Fruit fly (Drosophila melanogaster): ENCODE measurements around the gene PGRP-LD.

PGRP-LD gene

dm6 chr3L:5785237-5786062, 5.6 kb downstream of the PGRP-LD start (continued):
- no peak for TF ChIP-seq CG7786 (GFP tag; optimal IDR thresholded peaks at IDR 0.05)
- TF ChIP-seq org-1 (GFP tag; optimal IDR thresholded peaks at IDR 0.05): peak; percentile 11
- TF ChIP-seq CG1832 (GFP tag; optimal IDR thresholded peaks at IDR 0.05): peak; percentile 36
- TF ChIP-seq Bgb (GFP tag; IDR thresholded peaks at IDR 0.05; ENCODE audit: partially characterized antibody): no peak
- peak; percentile 17 for TF ChIP-seq CG17359 (tag; optimal IDR thresholded peaks at IDR 0.05)
- no peak for TF ChIP-seq Sin3A (optimal IDR thresholded peaks at IDR 0.05)
- 0 out of 3 replicates have a peak, but pooled peaks have one; percentile 36 for TF ChIP-seq ken (GFP tag; IDR thresholded peaks at IDR 0.05)
- TF ChIP-seq CG17912 (GFP tag; optimal IDR thresholded peaks at IDR 0.05): no peak
- peak; percentile 85 for TF ChIP-seq sens (GFP tag)
- TF ChIP-seq luna (GFP tag; optimal IDR thresholded peaks at IDR 0.05): no peak
- peak; percentile 59 for TF ChIP-seq Asciz (GFP tag; optimal IDR thresholded peaks at IDR 0.05)
- TF ChIP-seq Xbp1 (GFP tag; optimal IDR thresholded peaks at IDR 0.05): no peak
- TF ChIP-seq Hr78 (GFP tag; optimal IDR thresholded peaks at IDR 0.05): no peak
- TF ChIP-seq CG3838 (GFP tag; optimal IDR thresholded peaks at IDR 0.05): no peak
- TF ChIP-seq aop (GFP tag; IDR thresholded peaks at IDR 0.05): no peak
- TF ChIP-seq CG7745 (tag; optimal IDR thresholded peaks at IDR 0.05): no peak
- TF ChIP-seq CG9215 (GFP tag; IDR thresholded peaks at IDR 0.05): no peak
- no peak for TF ChIP-seq sim (GFP tag; IDR thresholded peaks at IDR 0.05)
- TF ChIP-seq Nf-YB (GFP tag; optimal IDR thresholded peaks at IDR 0.05): peak; percentile 34
- no peak for TF ChIP-seq MBD-R2 (GFP tag; IDR thresholded peaks at IDR 0.05)
- no peak for TF ChIP-seq lola (GFP tag; optimal IDR thresholded peaks at IDR 0.05)
- TF ChIP-seq insv (GFP tag; optimal IDR thresholded peaks at IDR 0.05): no peak
- no peak for TF ChIP-seq dysf (GFP tag; IDR thresholded peaks at IDR 0.05)
- no peak for TF ChIP-seq Rx (GFP tag; IDR thresholded peaks at IDR 0.05)
- TF ChIP-seq sd (tag; optimal IDR thresholded peaks at IDR 0.05): no peak
- no peak for TF ChIP-seq CG11093 (GFP tag; IDR thresholded peaks at IDR 0.05)
- no peak for TF ChIP-seq pnt (GFP tag; optimal IDR thresholded peaks at IDR 0.05)
- no peak for TF ChIP-seq B-H2 (GFP tag; optimal IDR thresholded peaks at IDR 0.05)
- no peak for TF ChIP-seq kay (GFP tag; optimal IDR thresholded peaks at IDR 0.05)
- TF ChIP-seq salm (tag; optimal IDR thresholded peaks at IDR 0.05): no peak
- TF ChIP-seq CG2116 (GFP tag; optimal IDR thresholded peaks at IDR 0.05): no peak
- no peak for TF ChIP-seq knrl (GFP tag; IDR thresholded peaks at IDR 0.05; ENCODE audit: partially characterized antibody)
- peak; percentile 57 for TF ChIP-seq Sry-β (GFP tag; optimal IDR thresholded peaks at IDR 0.05)
- TF ChIP-seq PHDP (tag; optimal IDR thresholded peaks at IDR 0.05): peak; percentile 6
- TF ChIP-seq CG17802 (tag; optimal IDR thresholded peaks at IDR 0.05): no peak
- no peak for TF ChIP-seq CG12744 (GFP tag; optimal IDR thresholded peaks at IDR 0.05)
- TF ChIP-seq CG18476 (GFP tag; optimal IDR thresholded peaks at IDR 0.05): no peak
- no peak for TF ChIP-seq CG8281 (tag; optimal IDR thresholded peaks at IDR 0.05)
- TF ChIP-seq ara (GFP tag; IDR thresholded peaks at IDR 0.05): 0 out of 2 replicates have a peak, but pooled peaks have one; percentile 11
- no peak for TF ChIP-seq cas (GFP tag; IDR thresholded peaks at IDR 0.05)
- TF ChIP-seq CG6813 (GFP tag; optimal IDR thresholded peaks at IDR 0.05): peak; percentile 51
- TF ChIP-seq Sox102F (GFP tag; optimal IDR thresholded peaks at IDR 0.05): peak; percentile 37
- TF ChIP-seq Stat92E (GFP tag; optimal IDR thresholded peaks at IDR 0.05): no peak
- TF ChIP-seq HmgD (GFP tag; optimal IDR thresholded peaks at IDR 0.05): no peak
- TF ChIP-seq CG5180 (GFP tag; optimal IDR thresholded peaks at IDR 0.05): no peak
- no peak for TF ChIP-seq gsb (GFP tag; IDR thresholded peaks at IDR 0.05)
- TF ChIP-seq CG9727 (GFP tag; optimal IDR thresholded peaks at IDR 0.05): peak; percentile 34
- no peak for TF ChIP-seq Gsc (GFP tag; IDR thresholded peaks at IDR 0.05)
- TF ChIP-seq inv (GFP tag; IDR thresholded peaks at IDR 0.05; ENCODE audit: partially characterized antibody): no peak
